Fruit fly (Drosophila melanogaster): ENCODE measurements around the gene CG14073.

Gene CG14073

DNA sequence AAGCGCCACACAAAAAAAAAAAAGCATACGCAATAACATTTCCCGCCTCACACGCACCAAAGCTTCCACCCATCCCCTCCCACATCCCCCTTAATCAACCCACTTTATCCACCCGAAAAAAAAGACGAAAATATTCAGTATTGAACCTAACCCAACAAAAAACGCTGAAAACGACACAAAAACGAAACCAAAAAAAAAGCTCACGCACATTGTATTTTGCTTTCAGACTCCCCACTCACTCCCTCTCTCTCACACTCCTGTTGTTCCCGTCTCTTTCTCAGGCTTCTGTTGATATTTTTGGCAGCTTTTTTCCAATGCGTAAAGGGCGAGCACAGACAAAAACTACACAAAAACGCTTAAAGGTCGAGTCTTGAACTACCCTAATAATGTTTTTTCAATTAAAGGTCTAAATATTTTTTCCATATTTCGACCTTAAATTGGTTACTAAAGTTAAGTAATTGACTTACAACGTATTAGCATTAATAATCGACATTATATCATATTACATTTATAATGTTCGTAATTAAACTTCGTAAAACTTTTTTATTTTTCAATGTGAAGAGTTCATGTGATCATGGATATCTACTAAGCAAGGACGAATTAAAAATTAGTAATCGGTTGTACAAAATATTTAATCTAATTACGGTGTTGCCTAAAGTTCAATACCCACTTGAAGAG is 33.9 kb downstream of the CG14073 start (continued):
- TF ChIP-seq kni (GFP tag; optimal IDR thresholded peaks at IDR 0.05) (no peak), CG8281 (tag; optimal IDR thresholded peaks at IDR 0.05) (no peak), CG6683 (GFP tag; optimal IDR thresholded peaks at IDR 0.05) (no peak), CG3065 (GFP tag; optimal IDR thresholded peaks at IDR 0.05) (no peak), CG10979 (tag; optimal IDR thresholded peaks at IDR 0.05) (no peak), Lpt (GFP tag; optimal IDR thresholded peaks at IDR 0.05) (no peak), maf-S (GFP tag; optimal IDR thresholded peaks at IDR 0.05) (peak; percentile 41), luna (GFP tag; optimal IDR thresholded peaks at IDR 0.05) (no peak), sc (optimal IDR thresholded peaks at IDR 0.05) (no peak), sc (GFP tag; optimal IDR thresholded peaks at IDR 0.05) (no peak), Med (GFP tag) (peak; percentile 74), CG2199 (GFP tag; IDR thresholded peaks at IDR 0.05) (peak; percentile 58; the same call in 2 of the 3 replicates), cas (GFP tag; IDR thresholded peaks at IDR 0.05) (no peak), CG14860 (GFP tag; IDR thresholded peaks at IDR 0.05; ENCODE audit: partially characterized antibody) (no peak), CG6813 (GFP tag; optimal IDR thresholded peaks at IDR 0.05) (peak; percentile 11), br (optimal IDR thresholded peaks at IDR 0.05) (no peak), odd (GFP tag; optimal IDR thresholded peaks at IDR 0.05) (peak; percentile 63), CG15479 (GFP tag; optimal IDR thresholded peaks at IDR 0.05) (no peak), GATAe (GFP tag; conservative IDR thresholded peaks at IDR 0.05) (no peak), CG5245 (GFP tag; optimal IDR thresholded peaks at IDR 0.05) (no peak), Taf1 (GFP tag; IDR thresholded peaks at IDR 0.05) (no peak), CG6175 (GFP tag; IDR thresholded peaks at IDR 0.05) (no peak), CG12942 (GFP tag; optimal IDR thresholded peaks at IDR 0.05) (peak; percentile 20), CG11504 (tag; optimal IDR thresholded peaks at IDR 0.05) (peak; percentile 89), CG17385 (GFP tag; optimal IDR thresholded peaks at IDR 0.05) (peak; percentile 70), CG2129 (GFP tag; IDR thresholded peaks at IDR 0.05; ENCODE audit: partially characterized antibody) (no peak), pan (optimal IDR thresholded peaks at IDR 0.05) (no peak), pan (GFP tag; optimal IDR thresholded peaks at IDR 0.05 in 1 of 2, IDR thresholded peaks at IDR 0.05 in 1 of 2) (peak in 1 of 2 experiments; percentile 71), dm (GFP tag; optimal IDR thresholded peaks at IDR 0.05) (peak; percentile 4), CG9215 (GFP tag; IDR thresholded peaks at IDR 0.05) (peak; percentile 20; the same call in 1 of the 2 replicates), Ada2b (GFP tag; IDR thresholded peaks at IDR 0.05) (peak; percentile 54; the same call in 1 of the 2 replicates), Jarid2 (GFP tag; optimal IDR thresholded peaks at IDR 0.05) (no peak), CG9932 (GFP tag; IDR thresholded peaks at IDR 0.05) (no peak; the same call in none of the 2 replicates), TFAM (GFP tag; optimal IDR thresholded peaks at IDR 0.05) (no peak), schlank (tag; optimal IDR thresholded peaks at IDR 0.05) (no peak), CG10654 (GFP tag; optimal IDR thresholded peaks at IDR 0.05) (peak; percentile 27), CG18011 (GFP tag; optimal IDR thresholded peaks at IDR 0.05) (peak; percentile 37), D19A (tag; optimal IDR thresholded peaks at IDR 0.05) (peak; percentile 97), CG33213 (GFP tag; optimal IDR thresholded peaks at IDR 0.05) (no peak), bowl (GFP tag; IDR thresholded peaks at IDR 0.05) (no peak), Fer3 (tag; optimal IDR thresholded peaks at IDR 0.05) (peak; percentile 66), CoRest (tag; optimal IDR thresholded peaks at IDR 0.05) (peak; percentile 89), gt (GFP tag; IDR thresholded peaks at IDR 0.05) (no peak), pzg (GFP tag; optimal IDR thresholded peaks at IDR 0.05) (no peak), vvl (GFP tag; IDR thresholded peaks at IDR 0.05) (no peak; the same call in none of the 2 replicates), CG10209 (GFP tag; optimal IDR thresholded peaks at IDR 0.05) (peak; percentile 60), jigr1 (GFP tag; IDR thresholded peaks at IDR 0.05) (no peak), lov (optimal IDR thresholded peaks at IDR 0.05) (no peak), lov (GFP tag; IDR thresholded peaks at IDR 0.05) (no peak), CG2202 (tag; optimal IDR thresholded peaks at IDR 0.05) (no peak), Opbp (GFP tag; IDR thresholded peaks at IDR 0.05; ENCODE audit: partially characterized antibody) (no peak; the same call in 2 of the 3 replicates)

Data from whole organism, embryonic.